Worm (Caenorhabditis elegans) whole organism, L4/young adult: ENCODE data around the gene Y75B8A.24.

Experiments
- W03F9.2 ChIP-seq: fragments of 150-350 bp; optimal IDR thresholded peaks from 2 replicates; lab custom pipeline; 2014; ENCODE audit warnings: missing biosample characterization, missing genetic modification characterization
- dao-5 ChIP-seq: sonication (generic microtip); optimal IDR thresholded peaks from 2 replicates; lab custom pipeline; 2016; ENCODE audit warnings: missing genotype, missing genetic modification characterization, moderate library complexity, missing compliant biosample characterization
- him-1 ChIP-seq: sonication (generic microtip); optimal IDR thresholded peaks from 2 replicates; lab custom pipeline; 2016; ENCODE audit warnings: missing genotype, missing genetic modification reagents, missing genetic modification characterization, missing compliant biosample characterization

ce11 chrIII:12278766-12279165 is 5.2 kb upstream of the Y75B8A.24 start:
- TF ChIP-seq dao-5 = no peak
- TF ChIP-seq W03F9.2 (tag; lab: Kevin White, UChicago) = no peak
- no peak for TF ChIP-seq him-1 (tag; lab: Kevin White, UChicago)
